Fruit fly (Drosophila melanogaster): Measurements from ENCODE around the gene CG5953.

CG5953 gene

dm6 chr2L:16533386-16533773 lies 703 bp upstream of the CG5953 start (continued):
- no peak for TF ChIP-seq ind (GFP tag; optimal IDR thresholded peaks at IDR 0.05)
- no peak for TF ChIP-seq emc (GFP tag; optimal IDR thresholded peaks at IDR 0.05)
- TF ChIP-seq CG12104 (GFP tag; optimal IDR thresholded peaks at IDR 0.05) = no peak
- TF ChIP-seq Dek (tag; optimal IDR thresholded peaks at IDR 0.05) = no peak
- TF ChIP-seq Doc3 (GFP tag; IDR thresholded peaks at IDR 0.05; ENCODE audit: partially characterized antibody) = no peak
- TF ChIP-seq Awh (GFP tag; IDR thresholded peaks at IDR 0.05) = no peak
- no peak for TF ChIP-seq az2 (GFP tag; optimal IDR thresholded peaks at IDR 0.05)
- TF ChIP-seq Mad (GFP tag; optimal IDR thresholded peaks at IDR 0.05) = no peak
- TF ChIP-seq HmgD (GFP tag; optimal IDR thresholded peaks at IDR 0.05) = no peak
- no peak for TF ChIP-seq pan (optimal IDR thresholded peaks at IDR 0.05)
- no peak for TF ChIP-seq pan (GFP tag; optimal IDR thresholded peaks at IDR 0.05 in 1 of 2, IDR thresholded peaks at IDR 0.05 in 1 of 2)
- TF ChIP-seq row (GFP tag; IDR thresholded peaks at IDR 0.05) = peak; percentile 4; the same call in 1 of the 3 replicates
- TF ChIP-seq CG4424 (GFP tag; optimal IDR thresholded peaks at IDR 0.05) = no peak
- no peak for TF ChIP-seq gsb-n (tag; optimal IDR thresholded peaks at IDR 0.05)
- no peak for TF ChIP-seq CG10267 (tag; optimal IDR thresholded peaks at IDR 0.05)
- TF ChIP-seq CG11247 (GFP tag; IDR thresholded peaks at IDR 0.05) = 0 out of 2 replicates have a peak, but pooled peaks have one; percentile 2
- no peak for TF ChIP-seq CG12236 (GFP tag; optimal IDR thresholded peaks at IDR 0.05)
- no peak for TF ChIP-seq Sox102F (GFP tag; optimal IDR thresholded peaks at IDR 0.05)
- peak; percentile 52 for TF ChIP-seq CG34376 (GFP tag; optimal IDR thresholded peaks at IDR 0.05)
- TF ChIP-seq ranshi (GFP tag; IDR thresholded peaks at IDR 0.05) = peak; percentile 69
- no peak for TF ChIP-seq CG2678 (tag; optimal IDR thresholded peaks at IDR 0.05)
- TF ChIP-seq ato (GFP tag; IDR thresholded peaks at IDR 0.05; ENCODE audit: partially characterized antibody) = peak; percentile 48; the same call in 1 of the 2 replicates
- no peak for TF ChIP-seq CG1792 (GFP tag; optimal IDR thresholded peaks at IDR 0.05)
- no peak for TF ChIP-seq CG32772 (GFP tag; IDR thresholded peaks at IDR 0.05)
- no peak for TF ChIP-seq fd3F (GFP tag; optimal IDR thresholded peaks at IDR 0.05)
- TF ChIP-seq bab2 (GFP tag; optimal IDR thresholded peaks at IDR 0.05) = no peak
- TF ChIP-seq Spps (tag; optimal IDR thresholded peaks at IDR 0.05) = no peak
- no peak for TF ChIP-seq CG14710 (tag; optimal IDR thresholded peaks at IDR 0.05)
- TF ChIP-seq Ravus (GFP tag; IDR thresholded peaks at IDR 0.05) = no peak
- no peak for TF ChIP-seq CG7963 (GFP tag; IDR thresholded peaks at IDR 0.05; ENCODE audit: partially characterized antibody)
- no peak for TF ChIP-seq ci (GFP tag; IDR thresholded peaks at IDR 0.05)
- no peak for TF ChIP-seq CG10462 (GFP tag; optimal IDR thresholded peaks at IDR 0.05)
- no peak for TF ChIP-seq CG2202 (tag; optimal IDR thresholded peaks at IDR 0.05)
- TF ChIP-seq CG4730 (GFP tag; IDR thresholded peaks at IDR 0.05) = no peak
- no peak for TF ChIP-seq Jarid2 (GFP tag; optimal IDR thresholded peaks at IDR 0.05)
- TF ChIP-seq CG14860 (GFP tag; IDR thresholded peaks at IDR 0.05; ENCODE audit: partially characterized antibody) = no peak
- TF ChIP-seq CG3163 (GFP tag; optimal IDR thresholded peaks at IDR 0.05) = no peak
- no peak for TF ChIP-seq CG6654 (GFP tag; optimal IDR thresholded peaks at IDR 0.05)
- TF ChIP-seq YL-1 (GFP tag; optimal IDR thresholded peaks at IDR 0.05) = no peak
- TF ChIP-seq Hmr (GFP tag; optimal IDR thresholded peaks at IDR 0.05) = no peak
- TF ChIP-seq CG14965 (GFP tag; optimal IDR thresholded peaks at IDR 0.05; ENCODE audit: borderline replicate concordance) = no peak
- TF ChIP-seq sug (tag; optimal IDR thresholded peaks at IDR 0.05) = peak; percentile 82
- no peak for TF ChIP-seq cato (GFP tag; optimal IDR thresholded peaks at IDR 0.05; ENCODE audit: borderline replicate concordance)
- peak; percentile 41 for TF ChIP-seq HmgZ (tag; optimal IDR thresholded peaks at IDR 0.05)
- TF ChIP-seq org-1 (GFP tag; optimal IDR thresholded peaks at IDR 0.05) = no peak
- no peak for TF ChIP-seq MTF-1 (GFP tag; optimal IDR thresholded peaks at IDR 0.05; ENCODE audit: borderline replicate concordance)
- TF ChIP-seq CG10209 (GFP tag; optimal IDR thresholded peaks at IDR 0.05) = no peak
- peak; percentile 32 for TF ChIP-seq fd64A (GFP tag; optimal IDR thresholded peaks at IDR 0.05)
- no peak for TF ChIP-seq CG7271 (tag; optimal IDR thresholded peaks at IDR 0.05)
- TF ChIP-seq Hr3 (GFP tag; optimal IDR thresholded peaks at IDR 0.05) = no peak
- TF ChIP-seq pum (GFP tag; optimal IDR thresholded peaks at IDR 0.05) = no peak
